Fruit fly (Drosophila melanogaster) whole organism, prepupa: ENCODE data around the gene CG4701.
A peak's percentile ranks its signal among the peaks of the same experiment; 100 is the strongest.

Experiments
- Blimp-1 ChIP-seq: fragments of 200-800 bp; sonication (Bioruptor generic); optimal IDR thresholded peaks from 3 replicates; lab custom pipeline; 2017; ENCODE audit warnings: missing biosample characterization, missing genetic modification characterization, mild to moderate bottlenecking, moderate library complexity, missing genetic modification reagents
- CG10669 ChIP-seq: fragments of 200-800 bp; sonication (Bioruptor generic); optimal IDR thresholded peaks from 3 replicates; lab custom pipeline; 2018; ENCODE audit warnings: missing biosample characterization, mild to moderate bottlenecking, missing genetic modification characterization, moderate library complexity
- CG11294 ChIP-seq: fragments of 200-800 bp; sonication (Bioruptor generic); IDR thresholded peaks from 2 replicates; pipeline ENCODE4 v1.3.6; 2022; ENCODE audit warnings: missing biosample characterization, missing genetic modification characterization
- CG11902 ChIP-seq: fragments of 200-800 bp; sonication (Bioruptor generic); optimal IDR thresholded peaks from 3 replicates; lab custom pipeline; 2016; ENCODE audit warnings: missing biosample characterization, missing genetic modification characterization
- CG1621 ChIP-seq: fragments of 200-800 bp; sonication (Bioruptor generic); optimal IDR thresholded peaks from 3 replicates; lab custom pipeline; 2018; ENCODE audit warnings: missing biosample characterization, mild to moderate bottlenecking, missing genetic modification characterization
- CG16779 ChIP-seq: fragments of 200-800 bp; sonication (Bioruptor generic); optimal IDR thresholded peaks from 3 replicates; lab custom pipeline; 2017; ENCODE audit warnings: missing biosample characterization, mild to moderate bottlenecking, missing genetic modification characterization
- CG4318 ChIP-seq: fragments of 200-800 bp; sonication (Bioruptor generic); optimal IDR thresholded peaks from 3 replicates; lab custom pipeline; 2017; ENCODE audit warnings: missing biosample characterization, mild to moderate bottlenecking, missing genetic modification characterization
- CG6163 ChIP-seq: fragments of 200-800 bp; sonication (Bioruptor generic); IDR thresholded peaks from 3 replicates; pipeline ENCODE4 v1.3.6; 2022; ENCODE audit warnings: missing biosample characterization, missing genetic modification characterization
- CG6808 ChIP-seq: fragments of 200-800 bp; sonication (Bioruptor generic); optimal IDR thresholded peaks from 3 replicates; lab custom pipeline; 2017; ENCODE audit warnings: missing biosample characterization, missing genetic modification characterization, mild to moderate bottlenecking, moderate library complexity, missing genetic modification reagents
- CG8119 ChIP-seq: fragments of 200-800 bp; sonication (Bioruptor generic); IDR thresholded peaks from 3 replicates; pipeline ENCODE4 v1.3.6; 2022; ENCODE audit warnings: missing biosample characterization, missing genetic modification characterization
- CG8319 ChIP-seq: fragments of 200-800 bp; sonication (Bioruptor generic); optimal IDR thresholded peaks from 3 replicates; lab custom pipeline; 2016; ENCODE audit warnings: missing biosample characterization, missing genetic modification characterization
- CG8632 ChIP-seq: fragments of 200-800 bp; sonication (Bioruptor generic); optimal IDR thresholded peaks from 3 replicates; lab custom pipeline; 2016; ENCODE audit warnings: missing biosample characterization, missing genetic modification characterization
- CG9139 ChIP-seq: fragments of 200-800 bp; sonication (Bioruptor generic); optimal IDR thresholded peaks from 3 replicates; lab custom pipeline; 2017; ENCODE audit warnings: missing biosample characterization, mild to moderate bottlenecking, missing genetic modification characterization
- Eip75B ChIP-seq: fragments of 200-800 bp; sonication (Bioruptor generic); optimal IDR thresholded peaks from 3 replicates; lab custom pipeline; 2016; ENCODE audit warnings: missing biosample characterization, missing genetic modification characterization
- Eip78C ChIP-seq: fragments of 200-800 bp; sonication (Bioruptor generic); peaks from one replicate; lab custom pipeline; 2016; ENCODE audit warnings: missing biosample characterization, missing genetic modification characterization
- Eip93F ChIP-seq: fragments of 200-800 bp; sonication (Bioruptor generic); optimal IDR thresholded peaks from 2 replicates; lab custom pipeline; 2016; ENCODE audit warnings: missing biosample characterization, mild to moderate bottlenecking, missing genetic modification characterization
- Ets21C ChIP-seq: fragments of 200-800 bp; sonication (Bioruptor generic); optimal IDR thresholded peaks from 3 replicates; lab custom pipeline; 2016; ENCODE audit warnings: missing biosample characterization, missing genetic modification characterization
- Ets96B ChIP-seq: fragments of 200-800 bp; optimal IDR thresholded peaks from 2 replicates; lab custom pipeline; 2019; ENCODE audit warnings: missing biosample characterization, mild to moderate bottlenecking, missing genetic modification characterization, moderate library complexity
- Gug ChIP-seq: fragments of 200-800 bp; sonication (Bioruptor generic); IDR thresholded peaks from 2 replicates; pipeline ENCODE4 v1.3.6; 2022; ENCODE audit warnings: missing biosample characterization, missing genetic modification characterization
- Hr4 ChIP-seq: fragments of 200-800 bp; sonication (Bioruptor generic); optimal IDR thresholded peaks from 3 replicates; lab custom pipeline; 2016; ENCODE audit warnings: missing biosample characterization, missing genetic modification characterization
- Sox14 ChIP-seq: fragments of 200-800 bp; sonication (Bioruptor generic); optimal IDR thresholded peaks from 3 replicates; lab custom pipeline; 2016; ENCODE audit warnings: missing biosample characterization, missing genetic modification characterization
- Sox15 ChIP-seq: fragments of 200-800 bp; sonication (Bioruptor generic); optimal IDR thresholded peaks from 3 replicates; lab custom pipeline; 2016; ENCODE audit warnings: missing biosample characterization, missing genetic modification characterization
- achi ChIP-seq: fragments of 200-800 bp; sonication (Bioruptor generic); optimal IDR thresholded peaks from 3 replicates; lab custom pipeline; 2016; ENCODE audit warnings: missing biosample characterization, missing genetic modification characterization
- cyc ChIP-seq: fragments of 200-800 bp; sonication (Bioruptor generic); optimal IDR thresholded peaks from 3 replicates; lab custom pipeline; 2016; ENCODE audit warnings: missing biosample characterization, missing genetic modification characterization
- dac ChIP-seq: fragments of 200-800 bp; sonication (Bioruptor generic); optimal IDR thresholded peaks from 2 replicates; lab custom pipeline; 2017; ENCODE audit warnings: missing biosample characterization, mild to moderate bottlenecking, missing genetic modification characterization
- eg ChIP-seq: fragments of 200-800 bp; sonication (Bioruptor generic); IDR thresholded peaks from 3 replicates; pipeline ENCODE4 v1.3.6; 2022; ENCODE audit warnings: missing biosample characterization, missing genetic modification characterization
- esn ChIP-seq: fragments of 200-800 bp; sonication (Bioruptor generic); optimal IDR thresholded peaks from 2 replicates; lab custom pipeline; 2016; ENCODE audit warnings: missing biosample characterization, mild to moderate bottlenecking, missing genetic modification characterization, moderate library complexity
- fd59A ChIP-seq: fragments of 200-800 bp; sonication (Bioruptor generic); optimal IDR thresholded peaks from 2 replicates; lab custom pipeline; 2017; ENCODE audit warnings: missing biosample characterization, mild to moderate bottlenecking, missing genetic modification characterization, missing genetic modification reagents
- fd85E ChIP-seq: fragments of 200-800 bp; sonication (Bioruptor generic); optimal IDR thresholded peaks from 3 replicates; lab custom pipeline; 2016; ENCODE audit warnings: missing biosample characterization, missing genetic modification characterization
- lz ChIP-seq: fragments of 200-800 bp; sonication (Bioruptor generic); optimal IDR thresholded peaks from 3 replicates; lab custom pipeline; 2016; ENCODE audit warnings: missing biosample characterization, missing genetic modification characterization
- pdm3 ChIP-seq: fragments of 200-800 bp; sonication (Bioruptor generic); optimal IDR thresholded peaks from 3 replicates; lab custom pipeline; 2016; ENCODE audit warnings: missing biosample characterization, missing genetic modification characterization
- salr ChIP-seq, 2 experiments: fragments of 200-800 bp; sonication (Bioruptor generic); optimal IDR thresholded peaks; 3 replicates each; lab custom pipeline; 2016 to 2018; ENCODE audit warnings: missing biosample characterization in 2 of 2, missing genetic modification characterization in 2 of 2, mild to moderate bottlenecking in 1 of 2
- ss ChIP-seq, 2 experiments: fragments of 200-800 bp; sonication (Bioruptor generic); optimal IDR thresholded peaks; 2 replicates in 1 of 2; 3 replicates in 1 of 2; lab custom pipeline; 2017 to 2018; ENCODE audit warnings: mild to moderate bottlenecking in 2 of 2, missing biosample characterization in 2 of 2, missing genetic modification characterization in 2 of 2, moderate library complexity in 1 of 2
- svp ChIP-seq: fragments of 200-800 bp; sonication (Bioruptor generic); peaks from one replicate; lab custom pipeline; 2016; ENCODE audit warnings: missing biosample characterization, missing genetic modification characterization
- topi ChIP-seq: fragments of 200-800 bp; sonication (Bioruptor generic); optimal IDR thresholded peaks from 3 replicates; lab custom pipeline; 2016; ENCODE audit warnings: missing biosample characterization, missing genetic modification characterization
- vri ChIP-seq: fragments of 200-800 bp; sonication (Bioruptor generic); optimal IDR thresholded peaks from 3 replicates; lab custom pipeline; 2016; ENCODE audit warnings: missing biosample characterization, mild to moderate bottlenecking, missing genetic modification characterization

CG4701 gene

DNA sequence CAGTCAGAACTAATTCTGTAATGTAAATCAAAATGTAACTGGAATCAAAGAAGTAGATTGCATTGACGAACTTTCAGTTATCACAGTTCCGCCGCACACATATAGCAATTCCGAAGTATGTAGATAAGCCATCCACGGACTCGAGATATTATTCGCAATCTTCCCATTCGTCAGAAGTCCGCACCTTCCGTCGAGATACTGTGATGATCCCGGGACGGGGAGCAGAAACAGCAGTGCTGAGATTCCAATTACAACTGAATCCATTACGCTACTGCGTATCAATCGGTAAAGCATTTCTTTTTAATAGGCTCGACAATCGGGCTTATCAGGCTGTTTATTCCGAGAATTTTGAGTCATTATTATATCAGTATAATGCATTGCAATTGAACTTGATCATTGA is 9.0 kb downstream of the CG4701 start, which contains the start of gene CG4650:
Gene CG4650, minus strand, starts transcription at position 269 of the 400 bp plus-strand sequence.
- no peak for TF ChIP-seq fd59A (GFP tag; lab: Kevin White, UChicago)
- no peak for TF ChIP-seq Eip75B (GFP tag; lab: Kevin White, UChicago)
- no peak for TF ChIP-seq Sox15 (GFP tag; lab: Kevin White, UChicago)
- no peak for TF ChIP-seq CG9139 (GFP tag; lab: Kevin White, UChicago)
- TF ChIP-seq CG10669 (GFP tag; lab: Kevin White, UChicago) = no peak
- no peak for TF ChIP-seq CG6808 (GFP tag; lab: Kevin White, UChicago)
- TF ChIP-seq svp (GFP tag; lab: Kevin White, UChicago) = peak; percentile 92
- TF ChIP-seq CG1621 (tag; lab: Kevin White, UChicago) = no peak
- TF ChIP-seq achi (GFP tag; lab: Kevin White, UChicago) = no peak
- no peak for TF ChIP-seq pdm3 (GFP tag; lab: Kevin White, UChicago)
- TF ChIP-seq CG11902 (GFP tag; lab: Kevin White, UChicago) = no peak
- TF ChIP-seq CG8319 = no peak
- no peak for TF ChIP-seq ss (GFP tag; optimal IDR thresholded peaks at IDR 0.05; lab: Kevin White, UChicago)
- TF ChIP-seq Eip78C = peak; percentile 36
- no peak for TF ChIP-seq Ets21C (GFP tag; lab: Kevin White, UChicago)
- TF ChIP-seq Gug (GFP tag; lab: Robert Waterston, UW) = no peak

DNA sequence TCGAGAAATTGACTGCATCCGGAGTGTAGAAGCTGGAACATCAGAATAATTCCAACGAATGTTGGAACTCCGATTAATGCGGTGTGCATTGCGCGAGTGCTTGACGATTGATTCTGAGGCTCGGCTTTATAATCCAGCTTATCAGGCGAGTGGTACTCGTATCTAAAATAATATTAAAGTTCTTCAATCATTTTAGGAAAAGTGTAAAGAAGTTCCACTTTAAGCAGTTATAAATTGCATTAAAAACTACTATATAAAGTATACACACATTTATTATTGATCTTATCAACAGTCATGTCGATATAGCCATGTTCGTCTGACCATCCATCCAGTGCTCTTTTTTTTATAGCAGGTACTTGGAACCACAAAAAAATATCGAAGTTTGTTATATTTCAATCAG is 18.8 kb downstream of the CG4701 start, which contains the start of gene CG18636:
Gene CG18636, minus strand, starts transcription at position 101 of the 400 bp plus-strand sequence.
- TF ChIP-seq dac (GFP tag; lab: Kevin White, UChicago) (no peak), Eip78C (peak; percentile 45)

dm6 chr2L:14796542-14796941 is 30.8 kb downstream of the CG4701 start, which contains the start of gene CG18420:
CG18420 (minus strand) TSS chr2L:14796642.
- TF ChIP-seq Blimp-1 (GFP tag; lab: Kevin White, UChicago) = no peak
- no peak for TF ChIP-seq CG8632
- TF ChIP-seq svp (GFP tag; lab: Kevin White, UChicago) = no peak
- no peak for TF ChIP-seq pdm3 (GFP tag; lab: Kevin White, UChicago)
- TF ChIP-seq CG11294 (GFP tag; lab: Robert Waterston, UW) = no peak
- TF ChIP-seq Sox15 (GFP tag; lab: Kevin White, UChicago) = no peak
- no peak for TF ChIP-seq Sox14
- TF ChIP-seq CG8119 = no peak
- TF ChIP-seq lz (GFP tag; lab: Kevin White, UChicago) = no peak
- no peak for TF ChIP-seq Eip78C
- no peak for TF ChIP-seq Gug (GFP tag; lab: Robert Waterston, UW)
- TF ChIP-seq salr (GFP tag; optimal IDR thresholded peaks at IDR 0.05; lab: Kevin White, UChicago) = no peak
- no peak for TF ChIP-seq cyc (GFP tag; lab: Kevin White, UChicago)
- TF ChIP-seq fd85E (GFP tag; lab: Kevin White, UChicago) = no peak
- no peak for TF ChIP-seq Ets21C (GFP tag; lab: Kevin White, UChicago)
- TF ChIP-seq CG16779 (tag; lab: Kevin White, UChicago) = no peak

- TF ChIP-seq CG4318 (GFP tag; lab: Kevin White, UChicago) (no peak), Gug (GFP tag; lab: Robert Waterston, UW) (no peak), esn (GFP tag; lab: Kevin White, UChicago) (no peak), Eip93F (GFP tag; lab: Kevin White, UChicago) (no peak), Hr4 (GFP tag; lab: Kevin White, UChicago) (no peak), CG6163 (GFP tag; lab: Robert Waterston, UW) (no peak), fd85E (GFP tag; lab: Kevin White, UChicago) (no peak), Ets96B (tag; lab: Kevin White, UChicago) (no peak), Sox15 (GFP tag; lab: Kevin White, UChicago) (no peak), vri (GFP tag; lab: Kevin White, UChicago) (no peak), CG8632 (no peak), CG11902 (GFP tag; lab: Kevin White, UChicago) (no peak), topi (no peak), fd59A (GFP tag; lab: Kevin White, UChicago) (no peak), eg (GFP tag; lab: Robert Waterston, UW) (no peak), CG10669 (GFP tag; lab: Kevin White, UChicago) (no peak), dac (GFP tag; lab: Kevin White, UChicago) (no peak), CG6808 (GFP tag; lab: Kevin White, UChicago) (no peak), cyc (GFP tag; lab: Kevin White, UChicago) (no peak), pdm3 (GFP tag; lab: Kevin White, UChicago) (no peak)
These were observed 31.8 kb downstream of the CG4701 start for dm6 chr2L:14797554-14797953.
